Fruit fly (Drosophila melanogaster): Measurements from ENCODE around the gene CG8500.

CG8500 gene

DNA sequence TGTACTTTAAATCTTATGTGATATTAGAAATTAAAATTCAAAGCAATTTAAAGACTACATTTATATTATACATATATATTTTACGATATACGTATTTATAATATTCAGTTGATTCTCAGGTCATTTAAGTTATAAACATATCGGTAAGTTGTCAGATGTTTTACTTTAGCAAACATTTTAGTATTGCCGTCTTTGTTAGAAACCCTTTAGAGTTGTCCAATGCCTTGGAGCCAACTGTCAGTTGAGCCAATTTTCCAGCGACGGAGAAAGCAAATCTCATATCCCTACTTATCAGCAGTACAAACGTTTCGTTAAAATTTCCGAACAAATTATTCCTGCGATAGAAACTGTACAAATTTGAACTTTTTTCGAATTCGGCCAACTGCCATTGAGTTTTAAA, 9.6 kb upstream of the CG8500 start, which contains the start of gene topi:
topi (plus strand) TSS at position 301 of the 400 bp plus-strand sequence.
- no peak for TF ChIP-seq Jra (GFP tag; optimal IDR thresholded peaks at IDR 0.05)
- TF ChIP-seq woc (GFP tag; optimal IDR thresholded peaks at IDR 0.05): no peak
- TF ChIP-seq CG9705 (GFP tag; optimal IDR thresholded peaks at IDR 0.05): no peak

DNA sequence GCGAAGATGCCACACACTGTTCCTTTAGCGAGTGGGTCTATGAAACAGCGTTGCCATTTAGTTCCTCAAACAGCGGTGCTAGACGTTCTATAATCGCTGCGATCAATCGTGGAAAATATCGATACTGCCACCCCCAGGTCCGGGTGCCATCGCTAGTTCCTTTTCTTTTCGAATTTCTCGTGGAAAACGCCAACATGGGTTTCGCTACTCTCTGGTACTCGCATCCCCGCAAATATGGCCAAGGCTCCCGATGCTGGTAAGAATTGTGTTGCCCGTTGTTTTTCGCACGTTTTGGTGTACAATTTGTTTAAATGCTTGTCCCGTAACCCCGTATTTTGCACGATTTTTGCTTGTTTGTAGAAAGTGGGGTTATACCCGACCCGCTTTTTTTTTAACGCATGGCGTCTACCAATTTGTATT, 6.5 kb upstream of the CG8500 start, which contains the start of gene RpS29:
RpS29 (plus strand) TSS at position 102 of the 420 bp plus-strand sequence.
- TF ChIP-seq Sp1 (GFP tag; optimal IDR thresholded peaks at IDR 0.05) (peak; percentile 72), pan (optimal IDR thresholded peaks at IDR 0.05) (no peak), sv (GFP tag; optimal IDR thresholded peaks at IDR 0.05) (peak; percentile 83), Hnf4 (GFP tag; optimal IDR thresholded peaks at IDR 0.05) (peak; percentile 84), Myc (optimal IDR thresholded peaks at IDR 0.05) (peak; percentile 70), OdsH (GFP tag; optimal IDR thresholded peaks at IDR 0.05) (peak; percentile 73), CG9705 (GFP tag; optimal IDR thresholded peaks at IDR 0.05) (peak; percentile 85), dl (GFP tag; optimal IDR thresholded peaks at IDR 0.05; ENCODE audit: insufficient read depth in 1 of 2, partially characterized antibody in 2 of 2) (no peak), Jra (GFP tag; optimal IDR thresholded peaks at IDR 0.05) (peak; percentile 67), psq (GFP tag; optimal IDR thresholded peaks at IDR 0.05) (peak; percentile 68), foxo (GFP tag; optimal IDR thresholded peaks at IDR 0.05) (peak in 1 of 2 experiments; percentile 91), GATAd (GFP tag; optimal IDR thresholded peaks at IDR 0.05) (no peak), CG32264 (GFP tag; optimal IDR thresholded peaks at IDR 0.05) (no peak), Mio (GFP tag; optimal IDR thresholded peaks at IDR 0.05) (no peak), Hr83 (GFP tag; optimal IDR thresholded peaks at IDR 0.05; ENCODE audit: poor library complexity, severe bottlenecking) (peak; percentile 98), dmrt93B (GFP tag; optimal IDR thresholded peaks at IDR 0.05) (peak; percentile 74), br (GFP tag; optimal IDR thresholded peaks at IDR 0.05) (peak; percentile 83), Abd-B (GFP tag; optimal IDR thresholded peaks at IDR 0.05) (no peak), woc (GFP tag; optimal IDR thresholded peaks at IDR 0.05) (no peak), Dif (GFP tag; optimal IDR thresholded peaks at IDR 0.05; ENCODE audit: partially characterized antibody) (peak; percentile 28), rgr (GFP tag; optimal IDR thresholded peaks at IDR 0.05) (peak; percentile 87), HLH106 (tag; optimal IDR thresholded peaks at IDR 0.05) (peak; percentile 72), usp (GFP tag; optimal IDR thresholded peaks at IDR 0.05) (no peak), Rel (GFP tag; optimal IDR thresholded peaks at IDR 0.05) (no peak), Rel (tag; optimal IDR thresholded peaks at IDR 0.05) (peak; percentile 69), Hr78 (GFP tag; optimal IDR thresholded peaks at IDR 0.05) (no peak), tai (GFP tag; optimal IDR thresholded peaks at IDR 0.05) (no peak), lola (GFP tag; optimal IDR thresholded peaks at IDR 0.05) (no peak), Dfd (GFP tag; optimal IDR thresholded peaks at IDR 0.05) (no peak), dsf (GFP tag; optimal IDR thresholded peaks at IDR 0.05; ENCODE audit: borderline replicate concordance) (peak; percentile 48), h (GFP tag; optimal IDR thresholded peaks at IDR 0.05) (peak; percentile 86), CrebA (GFP tag; optimal IDR thresholded peaks at IDR 0.05; ENCODE audit: borderline replicate concordance) (no peak), Vsx2 (GFP tag; optimal IDR thresholded peaks at IDR 0.05; ENCODE audit: partially characterized antibody) (no peak), sage (GFP tag; optimal IDR thresholded peaks at IDR 0.05) (no peak), fru (GFP tag; optimal IDR thresholded peaks at IDR 0.05) (peak; percentile 72), N (GFP tag; optimal IDR thresholded peaks at IDR 0.05) (no peak), ey (GFP tag; optimal IDR thresholded peaks at IDR 0.05) (peak; percentile 77), brk (GFP tag; optimal IDR thresholded peaks at IDR 0.05) (no peak), jim (GFP tag; optimal IDR thresholded peaks at IDR 0.05) (peak; percentile 92)

DNA sequence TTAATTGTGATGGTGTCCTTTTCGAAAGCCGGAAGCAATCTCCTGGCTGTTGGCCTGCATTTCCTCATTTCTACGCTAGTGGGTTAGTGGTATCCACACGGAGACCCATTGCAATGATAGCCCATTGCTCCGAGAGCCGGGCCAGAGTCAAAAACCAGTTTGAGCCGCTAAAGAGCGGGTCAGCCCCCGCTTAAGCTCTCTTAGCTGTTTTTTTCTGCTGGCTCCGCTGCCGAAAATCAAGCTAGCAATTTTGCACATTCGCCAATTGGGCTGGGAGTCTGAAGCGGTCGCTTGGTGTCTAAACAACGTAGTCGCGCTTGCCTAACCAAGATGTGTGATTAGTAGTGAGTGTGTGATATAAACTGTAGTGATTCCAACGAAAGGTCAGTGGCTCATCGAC, 4.7 kb upstream of the CG8500 start, which contains the start of gene CG12947:
CG12947 (plus strand) TSS at position 301 of the 400 bp plus-strand sequence.
- no peak for TF ChIP-seq Hnf4 (GFP tag; optimal IDR thresholded peaks at IDR 0.05)
